Worm (Caenorhabditis elegans): ENCODE data around the gene mtpn-1.

- TF ChIP-seq aly-2 (tag; optimal IDR thresholded peaks at IDR 0.05) (no peak), nhr-28 (tag; optimal IDR thresholded peaks at IDR 0.05) (no peak), nhr-237 (tag; optimal IDR thresholded peaks at IDR 0.05) (no peak), lin-15B (tag; optimal IDR thresholded peaks at IDR 0.05) (no peak), nhr-67 (tag; optimal IDR thresholded peaks at IDR 0.05) (no peak), ceh-28 (tag; optimal IDR thresholded peaks at IDR 0.05) (no peak), zag-1 (tag; optimal IDR thresholded peaks at IDR 0.05) (no peak), pha-4 (tag; optimal IDR thresholded peaks at IDR 0.05) (no peak), ztf-4 (tag; optimal IDR thresholded peaks at IDR 0.05) (no peak), fos-1 (tag; optimal IDR thresholded peaks at IDR 0.05) (no peak), lin-39 (tag; optimal IDR thresholded peaks at IDR 0.05) (no peak), unc-39 (tag; optimal IDR thresholded peaks at IDR 0.05) (no peak), mml-1 (tag; optimal IDR thresholded peaks at IDR 0.05) (no peak)
Observed at ce11 chrX:2407167-2407566, at the start of gene mtpn-1.

Measured in whole organism, L3 larva.